Fruit fly (Drosophila melanogaster): Measurements from ENCODE around the gene CG3168.
A peak's percentile ranks its signal among the peaks of the same experiment; 100 is the strongest.

CG3168 gene

dm6 chrX:6696467-6696866 lies 43.3 kb downstream of the CG3168 start (continued):
- TF ChIP-seq HLH3B (GFP tag; IDR thresholded peaks at IDR 0.05) (peak; percentile 33; the same call in 1 of the 2 replicates), CG8388 (GFP tag; optimal IDR thresholded peaks at IDR 0.05) (peak; percentile 57), dati (GFP tag; IDR thresholded peaks at IDR 0.05) (peak; percentile 27; the same call in 1 of the 2 replicates), BtbVII (GFP tag; optimal IDR thresholded peaks at IDR 0.05) (peak; percentile 73), Bgb (GFP tag; IDR thresholded peaks at IDR 0.05; ENCODE audit: partially characterized antibody) (no peak), slp2 (GFP tag; optimal IDR thresholded peaks at IDR 0.05) (peak; percentile 19), hkb (optimal IDR thresholded peaks at IDR 0.05) (no peak), hkb (GFP tag; IDR thresholded peaks at IDR 0.05) (peak; percentile 86), CG3838 (GFP tag; optimal IDR thresholded peaks at IDR 0.05) (no peak), Camta (GFP tag; optimal IDR thresholded peaks at IDR 0.05) (peak; percentile 40), CG11504 (tag; optimal IDR thresholded peaks at IDR 0.05) (peak; percentile 74), ATbp (GFP tag; optimal IDR thresholded peaks at IDR 0.05) (peak; percentile 66), ftz-f1 (GFP tag; optimal IDR thresholded peaks at IDR 0.05) (no peak), cg (GFP tag; optimal IDR thresholded peaks at IDR 0.05) (peak; percentile 35), CG34224 (GFP tag; IDR thresholded peaks at IDR 0.05; ENCODE audit: partially characterized antibody) (no peak), CkIIα-i1 (GFP tag; IDR thresholded peaks at IDR 0.05) (no peak), gsb-n (tag; optimal IDR thresholded peaks at IDR 0.05) (peak; percentile 13), Awh (GFP tag; IDR thresholded peaks at IDR 0.05) (0 out of 2 replicates have a peak, but pooled peaks have one; percentile 42), sna (GFP tag; IDR thresholded peaks at IDR 0.05; ENCODE audit: partially characterized antibody) (no peak), CG14050 (GFP tag; IDR thresholded peaks at IDR 0.05) (peak; percentile 64), sc (optimal IDR thresholded peaks at IDR 0.05) (no peak), sc (GFP tag; optimal IDR thresholded peaks at IDR 0.05) (no peak), vnd (GFP tag; IDR thresholded peaks at IDR 0.05; ENCODE audit: partially characterized antibody) (no peak), CG6683 (GFP tag; optimal IDR thresholded peaks at IDR 0.05) (peak; percentile 66), ab (GFP tag; optimal IDR thresholded peaks at IDR 0.05) (no peak), tap (tag; optimal IDR thresholded peaks at IDR 0.05) (peak; percentile 54), row (GFP tag; IDR thresholded peaks at IDR 0.05) (peak; percentile 85), da (GFP tag; optimal IDR thresholded peaks at IDR 0.05) (no peak), amos (GFP tag; IDR thresholded peaks at IDR 0.05; ENCODE audit: partially characterized antibody) (no peak), bowl (GFP tag; IDR thresholded peaks at IDR 0.05) (no peak; the same call in 1 of the 2 replicates), org-1 (GFP tag; optimal IDR thresholded peaks at IDR 0.05) (peak; percentile 68), Meics (GFP tag; optimal IDR thresholded peaks at IDR 0.05) (peak; percentile 84), Lim3 (GFP tag; IDR thresholded peaks at IDR 0.05) (no peak), lbe (GFP tag; optimal IDR thresholded peaks at IDR 0.05) (peak; percentile 7), bbx (GFP tag; IDR thresholded peaks at IDR 0.05; ENCODE audit: partially characterized antibody) (no peak), CG12942 (GFP tag; optimal IDR thresholded peaks at IDR 0.05) (no peak), Dref (GFP tag; IDR thresholded peaks at IDR 0.05) (no peak), CG10366 (GFP tag; IDR thresholded peaks at IDR 0.05) (peak; percentile 64), sisA (GFP tag; IDR thresholded peaks at IDR 0.05) (peak; percentile 25; the same call in 1 of the 2 replicates), CG4617 (GFP tag; optimal IDR thresholded peaks at IDR 0.05; ENCODE audit: borderline replicate concordance) (no peak), H2.0 (GFP tag; IDR thresholded peaks at IDR 0.05) (0 out of 2 replicates have a peak, but pooled peaks have one; percentile 26), nerfin-1 (tag; optimal IDR thresholded peaks at IDR 0.05) (peak; percentile 63), disco-r (GFP tag; optimal IDR thresholded peaks at IDR 0.05) (peak; percentile 29), E2f2 (GFP tag; IDR thresholded peaks at IDR 0.05) (peak; percentile 56; the same call in 1 of the 2 replicates), Side (GFP tag; optimal IDR thresholded peaks at IDR 0.05) (peak; percentile 58), chm (GFP tag; IDR thresholded peaks at IDR 0.05) (peak; percentile 49; the same call in 1 of the 2 replicates), CG15269 (tag; optimal IDR thresholded peaks at IDR 0.05) (peak; percentile 74), CG17912 (GFP tag; optimal IDR thresholded peaks at IDR 0.05) (no peak), gcm (GFP tag; optimal IDR thresholded peaks at IDR 0.05) (peak; percentile 58), CG16813 (GFP tag; IDR thresholded peaks at IDR 0.05; ENCODE audit: partially characterized antibody) (no peak), gt (GFP tag; IDR thresholded peaks at IDR 0.05) (no peak; the same call in 1 of the 2 replicates)

All from whole organism, embryonic.